Fruit fly (Drosophila melanogaster): Measurements from ENCODE around the gene CG42523.

Gene CG42523

dm6 chr2L:4762595-4762994 is at the start of gene CG42523:
CG42523 (plus strand) TSS chr2L:4762895.
- TF ChIP-seq ovo (GFP tag; optimal IDR thresholded peaks at IDR 0.05) (no peak), CG12768 (GFP tag; optimal IDR thresholded peaks at IDR 0.05) (no peak), CG5204 (GFP tag; optimal IDR thresholded peaks at IDR 0.05) (no peak), Crg-1 (GFP tag; optimal IDR thresholded peaks at IDR 0.05) (no peak), pad (GFP tag; optimal IDR thresholded peaks at IDR 0.05) (no peak), Mnt (GFP tag; optimal IDR thresholded peaks at IDR 0.05) (no peak), CG7101 (tag; optimal IDR thresholded peaks at IDR 0.05) (no peak), tj (GFP tag; optimal IDR thresholded peaks at IDR 0.05) (no peak), kay (GFP tag; ENCODE audit: borderline replicate concordance) (no peak), bab1 (GFP tag; optimal IDR thresholded peaks at IDR 0.05) (no peak), cic (GFP tag; optimal IDR thresholded peaks at IDR 0.05) (no peak), CG7045 (GFP tag; optimal IDR thresholded peaks at IDR 0.05) (no peak), CG11617 (GFP tag; optimal IDR thresholded peaks at IDR 0.05) (no peak), CG14711 (tag; optimal IDR thresholded peaks at IDR 0.05) (no peak), CG1620 (GFP tag; optimal IDR thresholded peaks at IDR 0.05) (no peak), toe (GFP tag; optimal IDR thresholded peaks at IDR 0.05) (no peak), Hr96 (GFP tag; optimal IDR thresholded peaks at IDR 0.05) (no peak), CG33017 (tag; optimal IDR thresholded peaks at IDR 0.05) (no peak), cnc (optimal IDR thresholded peaks at IDR 0.05) (no peak), Clk (GFP tag; optimal IDR thresholded peaks at IDR 0.05) (no peak)

- TF ChIP-seq CG11617 (GFP tag; optimal IDR thresholded peaks at IDR 0.05) = no peak
- no peak for TF ChIP-seq CG33017 (tag; optimal IDR thresholded peaks at IDR 0.05)
- TF ChIP-seq CG1620 (GFP tag; optimal IDR thresholded peaks at IDR 0.05) = no peak
- no peak for TF ChIP-seq kay (GFP tag; ENCODE audit: borderline replicate concordance)
- no peak for TF ChIP-seq Clk (GFP tag; optimal IDR thresholded peaks at IDR 0.05)
- no peak for TF ChIP-seq cic (GFP tag; optimal IDR thresholded peaks at IDR 0.05)
- no peak for TF ChIP-seq bab1 (GFP tag; optimal IDR thresholded peaks at IDR 0.05)
- TF ChIP-seq tj (GFP tag; optimal IDR thresholded peaks at IDR 0.05) = no peak
- no peak for TF ChIP-seq Mnt (GFP tag; optimal IDR thresholded peaks at IDR 0.05)
- TF ChIP-seq ovo (GFP tag; optimal IDR thresholded peaks at IDR 0.05) = no peak
- TF ChIP-seq CG14711 (tag; optimal IDR thresholded peaks at IDR 0.05) = no peak
- no peak for TF ChIP-seq CG7101 (tag; optimal IDR thresholded peaks at IDR 0.05)
Observed at dm6 chr2L:4726021-4726420, 36.7 kb upstream of the CG42523 start.

- TF ChIP-seq cnc (optimal IDR thresholded peaks at IDR 0.05) (no peak), CG14711 (tag; optimal IDR thresholded peaks at IDR 0.05) (no peak), CG1620 (GFP tag; optimal IDR thresholded peaks at IDR 0.05) (no peak), CG11617 (GFP tag; optimal IDR thresholded peaks at IDR 0.05) (no peak), toe (GFP tag; optimal IDR thresholded peaks at IDR 0.05) (no peak), CG7101 (tag; optimal IDR thresholded peaks at IDR 0.05) (no peak), Hr96 (GFP tag; optimal IDR thresholded peaks at IDR 0.05) (no peak), bab1 (GFP tag; optimal IDR thresholded peaks at IDR 0.05) (no peak), tj (GFP tag; optimal IDR thresholded peaks at IDR 0.05) (no peak), CG7045 (GFP tag; optimal IDR thresholded peaks at IDR 0.05) (no peak), Mnt (GFP tag; optimal IDR thresholded peaks at IDR 0.05) (no peak), CG5204 (GFP tag; optimal IDR thresholded peaks at IDR 0.05) (no peak)
Observed at dm6 chr2L:4734358-4734757, 28.3 kb upstream of the CG42523 start, which contains the start of gene CG15631. CG15631 (minus strand) TSS chr2L:4734458.

dm6 chr2L:4793780-4794523 is 31.3 kb downstream of the CG42523 start, which contains the start of gene fipi:
fipi (minus strand) TSS chr2L:4794044.
- TF ChIP-seq kay (GFP tag; ENCODE audit: borderline replicate concordance) (peak; percentile 93), pad (GFP tag; optimal IDR thresholded peaks at IDR 0.05) (peak; percentile 96), toe (GFP tag; optimal IDR thresholded peaks at IDR 0.05) (no peak)

dm6 chr2L:4794524-4794804 is 31.8 kb downstream of the CG42523 start, which contains the start of gene CG3294:
CG3294 (plus strand) TSS chr2L:4794549.
- no peak for TF ChIP-seq CG14711 (tag; optimal IDR thresholded peaks at IDR 0.05)
- no peak for TF ChIP-seq ovo (GFP tag; optimal IDR thresholded peaks at IDR 0.05)
- no peak for TF ChIP-seq CG12768 (GFP tag; optimal IDR thresholded peaks at IDR 0.05)
- no peak for TF ChIP-seq pad (GFP tag; optimal IDR thresholded peaks at IDR 0.05)
- no peak for TF ChIP-seq tj (GFP tag; optimal IDR thresholded peaks at IDR 0.05)
- TF ChIP-seq cnc (optimal IDR thresholded peaks at IDR 0.05) = no peak
- TF ChIP-seq Mnt (GFP tag; optimal IDR thresholded peaks at IDR 0.05) = no peak
- TF ChIP-seq kay (GFP tag; ENCODE audit: borderline replicate concordance) = no peak

dm6 chr2L:4797643-4798042 is 34.9 kb downstream of the CG42523 start:
- TF ChIP-seq CG1620 (GFP tag; optimal IDR thresholded peaks at IDR 0.05) = no peak
- no peak for TF ChIP-seq kay (GFP tag; ENCODE audit: borderline replicate concordance)
- TF ChIP-seq bab1 (GFP tag; optimal IDR thresholded peaks at IDR 0.05) = no peak

- TF ChIP-seq kay (GFP tag; ENCODE audit: borderline replicate concordance) = no peak
- TF ChIP-seq Mnt (GFP tag; optimal IDR thresholded peaks at IDR 0.05) = no peak
- no peak for TF ChIP-seq ovo (GFP tag; optimal IDR thresholded peaks at IDR 0.05)
- no peak for TF ChIP-seq Hr96 (GFP tag; optimal IDR thresholded peaks at IDR 0.05)
- no peak for TF ChIP-seq CG12768 (GFP tag; optimal IDR thresholded peaks at IDR 0.05)
Observed at dm6 chr2L:4798894-4799293, 36.2 kb downstream of the CG42523 start.

All from whole organism, adult.